Worm (Caenorhabditis elegans) whole organism, mixed stage, embryonic: ENCODE data around the gene hap-1.

Experiments
- M03D4.4 ChIP-seq: sonication (generic microtip); optimal IDR thresholded peaks from 2 replicates; lab custom pipeline; 2017; ENCODE audit warnings: mild to moderate bottlenecking, missing genetic modification characterization, missing compliant biosample characterization
- bed-3 ChIP-seq: fragments of 200-800 bp; sonication (Bioruptor generic); optimal IDR thresholded peaks from 3 replicates; lab custom pipeline; 2018; ENCODE audit warnings: mild to moderate bottlenecking, missing genetic modification characterization, moderate library complexity, missing compliant biosample characterization
- blmp-1 ChIP-seq: fragments of 150-350 bp; optimal IDR thresholded peaks from 2 replicates; lab custom pipeline; 2014; ENCODE audit warnings: missing biosample characterization, missing genetic modification characterization
- ceh-39 ChIP-seq: fragments of 150-350 bp; optimal IDR thresholded peaks from 2 replicates; lab custom pipeline; 2014; ENCODE audit warnings: missing biosample characterization, missing genetic modification characterization
- ceh-43 ChIP-seq: fragments of 200-800 bp; sonication (Bioruptor generic); optimal IDR thresholded peaks from 2 replicates; lab custom pipeline; 2018; ENCODE audit warnings: mild to moderate bottlenecking, missing genetic modification characterization, moderate library complexity, missing compliant biosample characterization
- ceh-83 ChIP-seq: fragments of 200-800 bp; sonication (Bioruptor generic); optimal IDR thresholded peaks from 2 replicates; lab custom pipeline; 2018; ENCODE audit warnings: mild to moderate bottlenecking, missing genetic modification characterization, missing compliant biosample characterization
- ces-1 ChIP-seq: fragments of 150-350 bp; optimal IDR thresholded peaks from 2 replicates; lab custom pipeline; 2014; ENCODE audit warnings: missing biosample characterization, missing genetic modification reagents, missing genetic modification characterization
- cnd-1 ChIP-seq: fragments of 200-800 bp; sonication (Bioruptor generic); optimal IDR thresholded peaks from 2 replicates; lab custom pipeline; 2018; ENCODE audit warnings: mild to moderate bottlenecking, missing genetic modification characterization, missing compliant biosample characterization
- drap-1 ChIP-seq: fragments of 200-800 bp; sonication (Bioruptor generic); optimal IDR thresholded peaks from 3 replicates; lab custom pipeline; 2018; ENCODE audit warnings: mild to moderate bottlenecking, missing genetic modification characterization, missing compliant biosample characterization
- elt-1 ChIP-seq: sonication (generic microtip); optimal IDR thresholded peaks from 2 replicates; lab custom pipeline; 2017; ENCODE audit warnings: missing genetic modification characterization, mild to moderate bottlenecking, missing compliant biosample characterization, antibody characterized with exemption, moderate library complexity, borderline replicate concordance; ENCODE audit not compliant: insufficient read depth
- elt-3 ChIP-seq: fragments of 150-350 bp; optimal IDR thresholded peaks from 2 replicates; lab custom pipeline; 2014; ENCODE audit warnings: missing biosample characterization, missing genetic modification characterization
- flh-1 ChIP-seq: fragments of 200-800 bp; sonication (Bioruptor generic); optimal IDR thresholded peaks from 2 replicates; lab custom pipeline; 2018; ENCODE audit warnings: mild to moderate bottlenecking, missing genetic modification characterization, moderate library complexity, missing compliant biosample characterization
- ham-2 ChIP-seq: fragments of 200-800 bp; sonication (Bioruptor generic); optimal IDR thresholded peaks from 2 replicates; lab custom pipeline; 2018; ENCODE audit warnings: mild to moderate bottlenecking, missing genetic modification characterization, missing compliant biosample characterization
- hlh-1 ChIP-seq: fragments of 150-350 bp; optimal IDR thresholded peaks from 2 replicates; lab custom pipeline; 2014; ENCODE audit warnings: missing biosample characterization, missing genetic modification reagents, missing genetic modification characterization
- lin-13 ChIP-seq: fragments of 150-350 bp; optimal IDR thresholded peaks from 2 replicates; lab custom pipeline; 2014; ENCODE audit warnings: missing biosample characterization, missing genetic modification characterization
- lin-32 ChIP-seq: fragments of 200-800 bp; sonication (Bioruptor generic); optimal IDR thresholded peaks from 2 replicates; lab custom pipeline; 2018; ENCODE audit warnings: mild to moderate bottlenecking, missing genetic modification characterization, missing compliant biosample characterization
- lsy-2 ChIP-seq: fragments of 150-350 bp; optimal IDR thresholded peaks from 2 replicates; lab custom pipeline; 2014; ENCODE audit warnings: missing biosample characterization, missing genetic modification characterization
- mab-5 ChIP-seq: fragments of 150-350 bp; optimal IDR thresholded peaks from 2 replicates; lab custom pipeline; 2014; ENCODE audit warnings: missing biosample characterization, missing genetic modification characterization
- mep-1 ChIP-seq: fragments of 150-350 bp; optimal IDR thresholded peaks from 2 replicates; lab custom pipeline; 2017; ENCODE audit warnings: missing biosample characterization, missing genetic modification reagents, missing genetic modification characterization, inconsistent platforms
- mls-2 ChIP-seq: sonication (generic microtip); optimal IDR thresholded peaks from 2 replicates; lab custom pipeline; 2016; ENCODE audit warnings: mild to moderate bottlenecking, missing genetic modification characterization, moderate library complexity, missing compliant biosample characterization
- nhr-12 ChIP-seq: fragments of 150-350 bp; optimal IDR thresholded peaks from 2 replicates; lab custom pipeline; 2014; ENCODE audit warnings: missing biosample characterization, missing genetic modification characterization
- nhr-2 ChIP-seq: fragments of 150-350 bp; optimal IDR thresholded peaks from 2 replicates; lab custom pipeline; 2014; ENCODE audit warnings: missing biosample characterization, missing genetic modification characterization
- nhr-237 ChIP-seq: fragments of 150-350 bp; optimal IDR thresholded peaks from 2 replicates; lab custom pipeline; 2014; ENCODE audit warnings: missing biosample characterization, missing genetic modification characterization
- nhr-28 ChIP-seq: fragments of 150-350 bp; optimal IDR thresholded peaks from 2 replicates; lab custom pipeline; 2014; ENCODE audit warnings: missing biosample characterization, missing genetic modification characterization
- nhr-76 ChIP-seq: sonication (generic microtip); optimal IDR thresholded peaks from 2 replicates; lab custom pipeline; 2017; ENCODE audit warnings: missing biosample characterization, missing genetic modification characterization
- pha-4 ChIP-seq: fragments of 150-350 bp; optimal IDR thresholded peaks from 2 replicates; lab custom pipeline; 2018; ENCODE audit warnings: missing biosample characterization, missing genetic modification reagents, missing genetic modification characterization
- sem-2 ChIP-seq: fragments of 200-800 bp; sonication (Bioruptor generic); optimal IDR thresholded peaks from 2 replicates; lab custom pipeline; 2018; ENCODE audit warnings: mild to moderate bottlenecking, missing genetic modification characterization, missing compliant biosample characterization
- snpc-4 ChIP-seq: fragments of 150-350 bp; optimal IDR thresholded peaks from 2 replicates; lab custom pipeline; 2014; ENCODE audit warnings: missing biosample characterization, missing genetic modification characterization
- sptf-1 ChIP-seq: sonication (generic microtip); optimal IDR thresholded peaks from 2 replicates; lab custom pipeline; 2017; ENCODE audit warnings: mild to moderate bottlenecking, missing genetic modification characterization, moderate library complexity, missing compliant biosample characterization
- tbx-8 ChIP-seq: fragments of 200-800 bp; sonication (Bioruptor generic); optimal IDR thresholded peaks from 2 replicates; lab custom pipeline; 2018; ENCODE audit warnings: mild to moderate bottlenecking, missing genetic modification characterization, moderate library complexity, missing compliant biosample characterization
- unc-120 ChIP-seq: sonication (generic microtip); optimal IDR thresholded peaks from 2 replicates; lab custom pipeline; 2017; ENCODE audit warnings: missing genetic modification characterization, missing compliant biosample characterization; ENCODE audit not compliant: poor library complexity, severe bottlenecking
- unc-39 ChIP-seq: fragments of 150-350 bp; optimal IDR thresholded peaks from 2 replicates; lab custom pipeline; 2014; ENCODE audit warnings: missing biosample characterization, missing genetic modification characterization
- unc-62 ChIP-seq: fragments of 150-350 bp; optimal IDR thresholded peaks from 2 replicates; lab custom pipeline; 2014; ENCODE audit warnings: missing biosample characterization, missing genetic modification reagents, missing genetic modification characterization
- zip-8 ChIP-seq: fragments of 150-350 bp; optimal IDR thresholded peaks from 2 replicates; lab custom pipeline; 2014; ENCODE audit warnings: missing biosample characterization, missing genetic modification characterization
- ztf-11 ChIP-seq: fragments of 150-350 bp; optimal IDR thresholded peaks from 2 replicates; lab custom pipeline; 2014; ENCODE audit warnings: missing biosample characterization, missing genetic modification characterization

hap-1 gene

ce11 chrIII:5301786-5302268 is 38.1 kb downstream of the hap-1 start, which contains the start of the genes T15B12.2 and F52C9.5:
T15B12.2 (minus strand) TSS chrIII:5301886.
F52C9.5 (plus strand) TSS chrIII:5302218.
- TF ChIP-seq nhr-76, result no peak
- TF ChIP-seq flh-1 (GFP tag; lab: Kevin White, UChicago), result no peak
- TF ChIP-seq ceh-83 (GFP tag; lab: Kevin White, UChicago), result no peak
- TF ChIP-seq tbx-8, result no peak
- TF ChIP-seq lin-32 (GFP tag; lab: Kevin White, UChicago), result no peak
- TF ChIP-seq mls-2 (tag; lab: Kevin White, UChicago), result no peak
- no peak for TF ChIP-seq sem-2
- TF ChIP-seq nhr-28 (tag; lab: Kevin White, UChicago), result no peak
- TF ChIP-seq ces-1 (GFP tag; lab: Kevin White, UChicago), result no peak
- TF ChIP-seq bed-3 (GFP tag; lab: Kevin White, UChicago), result no peak
- no peak for TF ChIP-seq unc-39 (tag; lab: Kevin White, UChicago)
- TF ChIP-seq ham-2 (GFP tag; lab: Kevin White, UChicago), result no peak
- TF ChIP-seq pha-4 (tag; lab: Kevin White, UChicago), result no peak
- TF ChIP-seq nhr-237 (tag; lab: Kevin White, UChicago), result no peak
- TF ChIP-seq mep-1 (tag; lab: Kevin White, UChicago), result no peak
- TF ChIP-seq, all 35 proteins: peak for 0

DNA sequence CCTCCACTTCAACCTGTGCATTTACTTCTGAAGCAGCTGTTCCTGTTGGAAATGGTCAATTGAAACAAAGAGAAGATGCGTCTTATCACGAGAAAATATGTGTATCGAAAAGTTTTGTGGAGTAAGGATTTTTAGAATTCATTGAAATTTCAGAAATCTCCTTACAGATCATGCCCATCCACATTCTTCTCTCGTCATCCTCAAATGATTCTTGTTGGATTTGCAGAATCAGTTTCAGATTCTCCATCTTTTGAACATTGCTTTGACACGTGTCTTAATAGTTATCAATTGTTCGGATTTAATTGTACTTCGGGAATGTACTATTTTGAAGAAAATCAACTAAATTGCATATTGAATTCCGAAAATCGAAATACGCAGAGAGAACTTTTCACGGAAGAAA is 40.3 kb downstream of the hap-1 start:
- TF ChIP-seq lin-32 (GFP tag; lab: Kevin White, UChicago) (no peak), mep-1 (tag; lab: Kevin White, UChicago) (no peak), ces-1 (GFP tag; lab: Kevin White, UChicago) (no peak), blmp-1 (no peak), elt-3 (tag; lab: Kevin White, UChicago) (no peak), mls-2 (tag; lab: Kevin White, UChicago) (no peak)

ce11 chrIII:5305725-5306124 is 42.0 kb downstream of the hap-1 start:
- TF ChIP-seq drap-1 (GFP tag; lab: Kevin White, UChicago), result peak; percentile 73
- no peak for TF ChIP-seq mep-1 (tag; lab: Kevin White, UChicago)
- TF ChIP-seq unc-120 (tag; lab: Kevin White, UChicago), result peak; percentile 59
- peak; percentile 51 for TF ChIP-seq ham-2 (GFP tag; lab: Kevin White, UChicago)
- no peak for TF ChIP-seq sem-2
- TF ChIP-seq lin-32 (GFP tag; lab: Kevin White, UChicago), result peak; percentile 63
- TF ChIP-seq elt-1 (tag; lab: Kevin White, UChicago), result no peak
- no peak for TF ChIP-seq nhr-12 (tag; lab: Kevin White, UChicago)
- no peak for TF ChIP-seq elt-3 (tag; lab: Kevin White, UChicago)
- peak; percentile 75 for TF ChIP-seq sptf-1 (tag; lab: Kevin White, UChicago)
- no peak for TF ChIP-seq nhr-28 (tag; lab: Kevin White, UChicago)
- TF ChIP-seq hlh-1 (tag; lab: Kevin White, UChicago), result peak; percentile 21
- TF ChIP-seq blmp-1, result no peak
- peak; percentile 69 for TF ChIP-seq bed-3 (GFP tag; lab: Kevin White, UChicago)
- no peak for TF ChIP-seq nhr-2
- TF ChIP-seq cnd-1, result peak; percentile 15
- no peak for TF ChIP-seq ztf-11
- TF ChIP-seq lsy-2 (tag; lab: Kevin White, UChicago), result no peak
- TF ChIP-seq zip-8 (tag; lab: Kevin White, UChicago), result no peak
- TF ChIP-seq mls-2 (tag; lab: Kevin White, UChicago), result peak; percentile 78
- TF ChIP-seq snpc-4 (tag; lab: Kevin White, UChicago), result no peak
- TF ChIP-seq M03D4.4 (tag; lab: Kevin White, UChicago), result peak; percentile 39
- TF ChIP-seq flh-1 (GFP tag; lab: Kevin White, UChicago), result no peak
- no peak for TF ChIP-seq unc-39 (tag; lab: Kevin White, UChicago)
- peak; percentile 38 for TF ChIP-seq ceh-43 (GFP tag; lab: Kevin White, UChicago)
- TF ChIP-seq nhr-237 (tag; lab: Kevin White, UChicago), result no peak

DNA sequence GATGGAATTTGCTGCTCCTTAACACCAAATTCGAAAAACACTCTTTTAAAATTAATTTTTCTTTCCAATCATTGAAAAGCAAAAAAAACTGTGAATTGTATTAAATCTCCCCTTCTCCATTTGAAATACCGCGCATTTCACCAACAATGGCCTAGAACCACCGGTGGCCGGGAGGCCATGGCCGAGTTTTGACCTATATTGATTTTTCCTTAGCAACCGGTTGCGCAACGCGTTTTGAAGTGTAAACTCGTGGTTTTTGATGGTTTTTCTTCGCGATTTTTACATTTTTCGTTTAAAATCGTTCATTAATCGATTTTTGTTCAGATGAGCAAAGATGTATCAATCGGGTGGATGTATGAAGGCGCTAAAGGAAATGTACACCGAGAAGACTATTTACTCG is 44.5 kb downstream of the hap-1 start, which contains the start of gene mog-3:
TSS of gene mog-3 (plus strand) at position 319 of the 400 bp plus-strand sequence.
- TF ChIP-seq elt-1 (tag; lab: Kevin White, UChicago), result no peak
- peak; percentile 29 for TF ChIP-seq lin-13
- TF ChIP-seq bed-3 (GFP tag; lab: Kevin White, UChicago), result no peak
- TF ChIP-seq flh-1 (GFP tag; lab: Kevin White, UChicago), result no peak
- TF ChIP-seq sem-2, result no peak
- TF ChIP-seq ceh-83 (GFP tag; lab: Kevin White, UChicago), result no peak
- TF ChIP-seq mls-2 (tag; lab: Kevin White, UChicago), result no peak
- peak; percentile 6 for TF ChIP-seq lin-32 (GFP tag; lab: Kevin White, UChicago)
- peak; percentile 30 for TF ChIP-seq cnd-1
- peak; percentile 79 for TF ChIP-seq nhr-2
- TF ChIP-seq unc-62 (GFP tag; lab: Kevin White, UChicago), result no peak
- no peak for TF ChIP-seq nhr-28 (tag; lab: Kevin White, UChicago)
- peak; percentile 34 for TF ChIP-seq unc-120 (tag; lab: Kevin White, UChicago)
- peak; percentile 25 for TF ChIP-seq pha-4 (tag; lab: Kevin White, UChicago)
- TF ChIP-seq zip-8 (tag; lab: Kevin White, UChicago), result peak; percentile 87
- no peak for TF ChIP-seq M03D4.4 (tag; lab: Kevin White, UChicago)
- no peak for TF ChIP-seq drap-1 (GFP tag; lab: Kevin White, UChicago)
- peak; percentile 58 for TF ChIP-seq lsy-2 (tag; lab: Kevin White, UChicago)
- no peak for TF ChIP-seq unc-39 (tag; lab: Kevin White, UChicago)
- no peak for TF ChIP-seq ztf-11
- TF ChIP-seq nhr-237 (tag; lab: Kevin White, UChicago), result no peak
- TF ChIP-seq ceh-39 (tag; lab: Kevin White, UChicago), result peak; percentile 40
- no peak for TF ChIP-seq elt-3 (tag; lab: Kevin White, UChicago)
- TF ChIP-seq nhr-12 (tag; lab: Kevin White, UChicago), result no peak
- no peak for TF ChIP-seq nhr-76
- no peak for TF ChIP-seq mab-5 (tag; lab: Kevin White, UChicago)
- TF ChIP-seq ham-2 (GFP tag; lab: Kevin White, UChicago), result peak; percentile 12
- TF ChIP-seq ces-1 (GFP tag; lab: Kevin White, UChicago), result peak; percentile 58
- no peak for TF ChIP-seq snpc-4 (tag; lab: Kevin White, UChicago)
- peak; percentile 27 for TF ChIP-seq hlh-1 (tag; lab: Kevin White, UChicago)
- no peak for TF ChIP-seq ceh-43 (GFP tag; lab: Kevin White, UChicago)
- TF ChIP-seq sptf-1 (tag; lab: Kevin White, UChicago), result peak; percentile 56
- no peak for TF ChIP-seq blmp-1
- peak; percentile 73 for TF ChIP-seq mep-1 (tag; lab: Kevin White, UChicago)
- no peak for TF ChIP-seq tbx-8
